Worm (Caenorhabditis elegans) whole organism, young adult: ENCODE data around the gene gpa-4.

Experiments used
- B0019.2 ChIP-seq: fragments of 200-800 bp; sonication (Bioruptor generic); conservative IDR thresholded peaks from 2 replicates; pipeline ENCODE4 v1.3.6; 2022; ENCODE audit warnings: missing genetic modification reagents, missing genetic modification characterization, missing compliant biosample characterization
- C06A6.2 ChIP-seq: fragments of 200-800 bp; sonication (Bioruptor generic); conservative IDR thresholded peaks from 2 replicates; pipeline ENCODE4 v1.3.6; 2022; ENCODE audit warnings: missing genetic modification characterization, missing compliant biosample characterization
- C17E4.6 ChIP-seq: fragments of 200-800 bp; sonication (Bioruptor generic); IDR thresholded peaks from 2 replicates; pipeline ENCODE4 v1.3.6; 2022; ENCODE audit warnings: missing genetic modification reagents, missing genetic modification characterization, missing compliant biosample characterization
- D2030.7 ChIP-seq: fragments of 200-800 bp; sonication (Bioruptor generic); IDR thresholded peaks from 2 replicates; pipeline ENCODE4 v1.3.6; 2022; ENCODE audit warnings: missing genetic modification reagents, missing genetic modification characterization, missing compliant biosample characterization
- F33H1.4 ChIP-seq: fragments of 200-800 bp; sonication (Bioruptor generic); IDR thresholded peaks from 2 replicates; pipeline ENCODE4 v1.3.6; 2022; ENCODE audit warnings: missing genetic modification reagents, missing genetic modification characterization, missing compliant biosample characterization
- F52B5.7 ChIP-seq: sonication (generic microtip); optimal IDR thresholded peaks from 2 replicates; lab custom pipeline; 2016; ENCODE audit warnings: mild to moderate bottlenecking, missing genetic modification characterization, missing compliant biosample characterization
- F57A8.1 ChIP-seq: fragments of 200-800 bp; sonication (Bioruptor generic); optimal IDR thresholded peaks from 2 replicates; lab custom pipeline; 2018; ENCODE audit warnings: mild to moderate bottlenecking, missing genetic modification characterization, moderate library complexity, missing compliant biosample characterization
- K11D2.4 ChIP-seq: fragments of 200-800 bp; sonication (Bioruptor generic); IDR thresholded peaks from 2 replicates; pipeline ENCODE4 v1.3.6; 2022; ENCODE audit warnings: missing genetic modification reagents, missing genetic modification characterization, missing compliant biosample characterization
- Y95B8A.8 ChIP-seq: fragments of 200-800 bp; sonication (Bioruptor generic); IDR thresholded peaks from 2 replicates; pipeline ENCODE4 v1.3.6; 2022; ENCODE audit warnings: missing genetic modification reagents, missing genetic modification characterization, missing compliant biosample characterization
- ZK185.1 ChIP-seq: sonication (generic microtip); optimal IDR thresholded peaks from 2 replicates; lab custom pipeline; 2016; ENCODE audit warnings: mild to moderate bottlenecking, missing genetic modification characterization, missing compliant biosample characterization; ENCODE audit not compliant: poor library complexity, severe bottlenecking
- aptf-3 ChIP-seq: fragments of 200-800 bp; sonication (Bioruptor generic); IDR thresholded peaks from 2 replicates; pipeline ENCODE4 v1.3.6; 2022; ENCODE audit warnings: missing genetic modification characterization, missing compliant biosample characterization
- atf-7 ChIP-seq: sonication (generic microtip); optimal IDR thresholded peaks from 2 replicates; lab custom pipeline; 2017; ENCODE audit warnings: mild to moderate bottlenecking, missing genetic modification characterization, missing compliant biosample characterization
- attf-3 ChIP-seq: fragments of 200-800 bp; sonication (Bioruptor generic); conservative IDR thresholded peaks from 2 replicates; pipeline ENCODE4 v1.3.6; 2022; ENCODE audit warnings: missing genetic modification reagents, missing genetic modification characterization, missing compliant biosample characterization
- attf-5 ChIP-seq: fragments of 200-800 bp; sonication (Bioruptor generic); optimal IDR thresholded peaks from 2 replicates; lab custom pipeline; 2018; ENCODE audit warnings: mild to moderate bottlenecking, missing genetic modification characterization, missing compliant biosample characterization
- ceh-58 ChIP-seq: fragments of 200-800 bp; sonication (Bioruptor generic); IDR thresholded peaks from 2 replicates; pipeline ENCODE4 v1.3.6; 2022; ENCODE audit warnings: missing genetic modification characterization, missing compliant biosample characterization
- ceh-91 ChIP-seq: fragments of 200-800 bp; sonication (Bioruptor generic); IDR thresholded peaks from 2 replicates; pipeline ENCODE4 v1.3.6; 2022; ENCODE audit warnings: missing genetic modification reagents, missing genetic modification characterization, missing compliant biosample characterization
- dox-1 ChIP-seq: fragments of 200-800 bp; sonication (Bioruptor generic); IDR thresholded peaks from 2 replicates; pipeline ENCODE4 v1.3.6; 2022; ENCODE audit warnings: missing genetic modification reagents, missing genetic modification characterization, missing compliant biosample characterization
- dpl-1 ChIP-seq: fragments of 150-350 bp; optimal IDR thresholded peaks from 2 replicates; lab custom pipeline; 2014; ENCODE audit warnings: missing biosample characterization, missing genetic modification reagents, missing genetic modification characterization
- efl-1 ChIP-seq: fragments of 150-350 bp; optimal IDR thresholded peaks from 2 replicates; lab custom pipeline; 2014; ENCODE audit warnings: missing biosample characterization, missing genetic modification reagents, missing genetic modification characterization
- ekl-4 ChIP-seq: fragments of 200-800 bp; sonication (Bioruptor generic); IDR thresholded peaks from 2 replicates; pipeline ENCODE4 v1.3.6; 2022; ENCODE audit warnings: missing genetic modification reagents, missing genetic modification characterization, missing compliant biosample characterization
- hlh-26 ChIP-seq: fragments of 200-800 bp; sonication (Bioruptor generic); conservative IDR thresholded peaks from 2 replicates; pipeline ENCODE4 v1.3.6; 2022; ENCODE audit warnings: missing genetic modification reagents, missing genetic modification characterization, missing compliant biosample characterization
- hsf-1 ChIP-seq: fragments of 200-800 bp; sonication (Bioruptor generic); IDR thresholded peaks from 2 replicates; pipeline ENCODE4 v1.3.6; 2022; ENCODE audit warnings: missing genetic modification reagents, missing genetic modification characterization, missing compliant biosample characterization
- lag-1 ChIP-seq: fragments of 200-800 bp; sonication (Bioruptor generic); IDR thresholded peaks from 2 replicates; pipeline ENCODE4 v1.3.6; 2022; ENCODE audit warnings: missing genetic modification reagents, missing genetic modification characterization, missing compliant biosample characterization
- let-607 ChIP-seq, 2 experiments: fragments of 200-800 bp in 1 of 2; sonication (Bioruptor generic) in 1 of 2; sonication (generic microtip) in 1 of 2; optimal IDR thresholded peaks; 2 replicates each; lab custom pipeline; 2016 to 2018; ENCODE audit warnings: mild to moderate bottlenecking in 2 of 2, missing compliant biosample characterization in 2 of 2, missing genetic modification characterization in 2 of 2, moderate library complexity in 2 of 2, missing genotype in 1 of 2
- lin-54 ChIP-seq: fragments of 200-800 bp; sonication (Bioruptor generic); optimal IDR thresholded peaks from 2 replicates; lab custom pipeline; 2018; ENCODE audit warnings: mild to moderate bottlenecking, missing genetic modification characterization, missing compliant biosample characterization
- lir-1 ChIP-seq: fragments of 200-800 bp; sonication (Bioruptor generic); conservative IDR thresholded peaks from 2 replicates; pipeline ENCODE4 v1.3.6; 2022; ENCODE audit warnings: missing genetic modification reagents, missing genetic modification characterization, missing compliant biosample characterization
- lsl-1 ChIP-seq: fragments of 200-800 bp; sonication (Bioruptor generic); optimal IDR thresholded peaks from 2 replicates; lab custom pipeline; 2018; ENCODE audit warnings: mild to moderate bottlenecking, missing genetic modification characterization, moderate library complexity, missing compliant biosample characterization
- madf-6 ChIP-seq: fragments of 200-800 bp; sonication (Bioruptor generic); IDR thresholded peaks from 2 replicates; pipeline ENCODE4 v1.3.6; 2022; ENCODE audit warnings: missing genetic modification reagents, missing genetic modification characterization, missing compliant biosample characterization
- mcd-1 ChIP-seq: fragments of 200-800 bp; sonication (Bioruptor generic); IDR thresholded peaks from 2 replicates; pipeline ENCODE4 v1.3.6; 2022; ENCODE audit warnings: missing genetic modification reagents, missing genetic modification characterization, missing compliant biosample characterization
- mel-28 ChIP-seq: sonication (generic microtip); optimal IDR thresholded peaks from 2 replicates; lab custom pipeline; 2016; ENCODE audit warnings: borderline replicate concordance, mild to moderate bottlenecking, missing genetic modification characterization, missing compliant biosample characterization
- nfya-1 ChIP-seq: sonication (generic microtip); optimal IDR thresholded peaks from 2 replicates; lab custom pipeline; 2017; ENCODE audit warnings: antibody characterized with exemption, missing compliant biosample characterization, missing genetic modification characterization, borderline replicate concordance; ENCODE audit not compliant: insufficient read depth
- nhr-90 ChIP-seq: sonication (generic microtip); optimal IDR thresholded peaks from 2 replicates; lab custom pipeline; 2016; ENCODE audit warnings: missing genotype, mild to moderate bottlenecking, missing genetic modification characterization, missing compliant biosample characterization
- pbrm-1 ChIP-seq: fragments of 200-800 bp; sonication (Bioruptor generic); IDR thresholded peaks from 2 replicates; pipeline ENCODE4 v1.3.6; 2022; ENCODE audit warnings: missing genetic modification reagents, missing genetic modification characterization, missing compliant biosample characterization
- rec-8 ChIP-seq, 2 experiments: sonication (generic microtip); optimal IDR thresholded peaks; 2 replicates each; lab custom pipeline; 2016; ENCODE audit warnings: mild to moderate bottlenecking in 2 of 2, missing genetic modification characterization in 2 of 2, missing genetic modification reagents in 2 of 2, missing genotype in 2 of 2, missing biosample characterization in 1 of 2, missing compliant biosample characterization in 1 of 2, moderate library complexity in 1 of 2
- sdz-38 ChIP-seq: sonication (generic microtip); optimal IDR thresholded peaks from 2 replicates; lab custom pipeline; 2016; ENCODE audit warnings: missing genotype, missing genetic modification characterization, missing compliant biosample characterization
- snpc-1.1 ChIP-seq: sonication (generic microtip); optimal IDR thresholded peaks from 2 replicates; lab custom pipeline; 2017; ENCODE audit warnings: missing genetic modification characterization, mild to moderate bottlenecking, missing compliant biosample characterization, antibody characterized with exemption, moderate library complexity, missing genotype, missing genetic modification reagents; ENCODE audit not compliant: insufficient read depth
- snpc-1.3 ChIP-seq: sonication (generic microtip); optimal IDR thresholded peaks from 2 replicates; lab custom pipeline; 2017; ENCODE audit warnings: missing genetic modification characterization, mild to moderate bottlenecking, missing compliant biosample characterization, antibody characterized with exemption, moderate library complexity, missing genotype, missing genetic modification reagents; ENCODE audit not compliant: insufficient read depth
- snpc-3.4 ChIP-seq: sonication (generic microtip); optimal IDR thresholded peaks from 2 replicates; lab custom pipeline; 2017; ENCODE audit warnings: missing genetic modification characterization, mild to moderate bottlenecking, missing compliant biosample characterization, antibody characterized with exemption, moderate library complexity, missing genotype, missing genetic modification reagents
- somi-1 ChIP-seq: fragments of 200-800 bp; sonication (Bioruptor generic); optimal IDR thresholded peaks from 2 replicates; lab custom pipeline; 2018; ENCODE audit warnings: mild to moderate bottlenecking, missing genetic modification characterization, missing compliant biosample characterization
- sptf-2 ChIP-seq: fragments of 200-800 bp; sonication (Bioruptor generic); optimal IDR thresholded peaks from 2 replicates; lab custom pipeline; 2018; ENCODE audit warnings: mild to moderate bottlenecking, missing genetic modification characterization, missing compliant biosample characterization
- tbp1 ChIP-seq: fragments of 200-800 bp; sonication (Bioruptor generic); optimal IDR thresholded peaks from 2 replicates; lab custom pipeline; 2018; ENCODE audit warnings: mild to moderate bottlenecking, missing genetic modification characterization, missing compliant biosample characterization
- tbx-9 ChIP-seq: sonication (generic microtip); optimal IDR thresholded peaks from 2 replicates; lab custom pipeline; 2016; ENCODE audit warnings: borderline replicate concordance, missing genetic modification characterization, inconsistent platforms, missing compliant biosample characterization
- zfh-2 ChIP-seq: fragments of 200-800 bp; sonication (Bioruptor generic); conservative IDR thresholded peaks from 2 replicates; pipeline ENCODE4 v1.3.6; 2022; ENCODE audit warnings: missing genetic modification reagents, missing genetic modification characterization, missing compliant biosample characterization
- ztf-18 ChIP-seq: sonication (generic microtip); optimal IDR thresholded peaks from 2 replicates; lab custom pipeline; 2016; ENCODE audit warnings: missing genotype, mild to moderate bottlenecking, missing genetic modification characterization, missing compliant biosample characterization
- ztf-25 ChIP-seq: fragments of 200-800 bp; sonication (Bioruptor generic); IDR thresholded peaks from 2 replicates; pipeline ENCODE4 v1.3.6; 2022; ENCODE audit warnings: missing genetic modification reagents, missing genetic modification characterization, missing compliant biosample characterization

Gene gpa-4

ce11 chrIV:425052-425451 is 23.6 kb downstream of the gpa-4 start, which contains the start of gene daf-18:
Gene daf-18 (minus strand): TSS chrIV:425177.
- no peak for TF ChIP-seq aptf-3 (GFP tag; lab: Robert Waterston, UW)
- no peak for TF ChIP-seq C17E4.6 (GFP tag; lab: Robert Waterston, UW)
- TF ChIP-seq K11D2.4, result no peak
- TF ChIP-seq C06A6.2 (GFP tag; lab: Robert Waterston, UW), result no peak
- TF ChIP-seq snpc-1.3 (tag; lab: Kevin White, UChicago), result no peak
- TF ChIP-seq sptf-2, result no peak
- TF ChIP-seq somi-1 (GFP tag; lab: Kevin White, UChicago), result no peak
- no peak for TF ChIP-seq nfya-1 (tag; lab: Kevin White, UChicago)
- no peak for TF ChIP-seq let-607 (tag; optimal IDR thresholded peaks at IDR 0.05; lab: Kevin White, UChicago)
- TF ChIP-seq lir-1 (GFP tag; lab: Robert Waterston, UW), result no peak
- no peak for TF ChIP-seq B0019.2
- TF ChIP-seq lag-1 (GFP tag; lab: Robert Waterston, UW), result no peak
- TF ChIP-seq attf-3 (GFP tag; lab: Robert Waterston, UW), result no peak
- no peak for TF ChIP-seq tbp1 (GFP tag; lab: Kevin White, UChicago)

- TF ChIP-seq ceh-58 (GFP tag; lab: Robert Waterston, UW) (no peak), let-607 (tag; optimal IDR thresholded peaks at IDR 0.05; lab: Kevin White, UChicago) (no peak), mcd-1 (GFP tag; lab: Robert Waterston, UW) (peak; percentile 31; the same call in 1 of the 2 replicates), atf-7 (tag; lab: Kevin White, UChicago) (no peak), ekl-4 (GFP tag; lab: Robert Waterston, UW) (no peak), mel-28 (tag; lab: Kevin White, UChicago) (no peak), ceh-91 (peak; percentile 37; the same call in 1 of the 2 replicates), lin-54 (peak; percentile 65), snpc-1.1 (peak; percentile 36), pbrm-1 (GFP tag; lab: Robert Waterston, UW) (0 out of 2 replicates have a peak, but pooled peaks have one; percentile 20), snpc-3.4 (tag; lab: Kevin White, UChicago) (peak; percentile 38), ztf-25 (GFP tag; lab: Robert Waterston, UW) (no peak), Y95B8A.8 (GFP tag; lab: Robert Waterston, UW) (no peak), madf-6 (GFP tag; lab: Robert Waterston, UW) (peak; percentile 74; the same call in 1 of the 2 replicates), F33H1.4 (peak; percentile 87), hsf-1 (no peak), sdz-38 (tag; lab: Kevin White, UChicago) (no peak), tbx-9 (tag; lab: Kevin White, UChicago) (no peak), sptf-2 (no peak), ztf-18 (tag; lab: Kevin White, UChicago) (no peak), F52B5.7 (tag; lab: Kevin White, UChicago) (no peak), nhr-90 (tag; lab: Kevin White, UChicago) (no peak), attf-5 (GFP tag; lab: Kevin White, UChicago) (peak; percentile 33), dox-1 (GFP tag; lab: Robert Waterston, UW) (peak; percentile 18; the same call in 1 of the 2 replicates), D2030.7 (GFP tag; lab: Robert Waterston, UW) (peak; percentile 75), aptf-3 (GFP tag; lab: Robert Waterston, UW) (no peak), rec-8 (tag; optimal IDR thresholded peaks at IDR 0.05; lab: Kevin White, UChicago) (no peak), ZK185.1 (no peak), efl-1 (GFP tag; lab: Kevin White, UChicago) (peak; percentile 81), C17E4.6 (GFP tag; lab: Robert Waterston, UW) (no peak), lsl-1 (GFP tag; lab: Kevin White, UChicago) (peak; percentile 62), dpl-1 (peak; percentile 60), F57A8.1 (no peak), hlh-26 (GFP tag; lab: Robert Waterston, UW) (no peak), zfh-2 (GFP tag; lab: Robert Waterston, UW) (no peak), snpc-1.3 (tag; lab: Kevin White, UChicago) (peak; percentile 31)
These were observed 24.1 kb downstream of the gpa-4 start for ce11 chrIV:425546-425945.
